Fruit fly (Drosophila melanogaster): Measurements from ENCODE around the gene Tmf.
A peak's percentile ranks its signal among the peaks of the same experiment; 100 is the strongest.

Tmf gene

dm6 chrX:6862521-6863288 is 18.6 kb downstream of the Tmf start:
- peak; percentile 67 for TF ChIP-seq sage (GFP tag; optimal IDR thresholded peaks at IDR 0.05)
- peak; percentile 14 for TF ChIP-seq br (GFP tag; optimal IDR thresholded peaks at IDR 0.05)
- TF ChIP-seq psq (GFP tag; optimal IDR thresholded peaks at IDR 0.05), result peak; percentile 95
- peak; percentile 8 for TF ChIP-seq h (GFP tag; optimal IDR thresholded peaks at IDR 0.05)
- TF ChIP-seq tai (GFP tag; optimal IDR thresholded peaks at IDR 0.05), result peak; percentile 15
- no peak for TF ChIP-seq jim (GFP tag; optimal IDR thresholded peaks at IDR 0.05)
- TF ChIP-seq Sp1 (GFP tag; optimal IDR thresholded peaks at IDR 0.05), result no peak
- peak; percentile 28 for TF ChIP-seq N (GFP tag; optimal IDR thresholded peaks at IDR 0.05)
- TF ChIP-seq Jra (GFP tag; optimal IDR thresholded peaks at IDR 0.05), result peak; percentile 30
- TF ChIP-seq Mio (GFP tag; optimal IDR thresholded peaks at IDR 0.05), result no peak
- no peak for TF ChIP-seq Rel (GFP tag; optimal IDR thresholded peaks at IDR 0.05)
- TF ChIP-seq Rel (tag; optimal IDR thresholded peaks at IDR 0.05), result peak; percentile 50
- no peak for TF ChIP-seq GATAd (GFP tag; optimal IDR thresholded peaks at IDR 0.05)
- peak; percentile 69 for TF ChIP-seq Vsx2 (GFP tag; optimal IDR thresholded peaks at IDR 0.05; ENCODE audit: partially characterized antibody)
- TF ChIP-seq rgr (GFP tag; optimal IDR thresholded peaks at IDR 0.05), result peak; percentile 21

dm6 chrX:6863289-6863938 is 19.3 kb downstream of the Tmf start, which contains the start of gene CG43736:
Gene CG43736, plus strand, starts transcription at chrX:6863888.
- TF ChIP-seq pan (optimal IDR thresholded peaks at IDR 0.05) (no peak), dsf (GFP tag; optimal IDR thresholded peaks at IDR 0.05; ENCODE audit: borderline replicate concordance) (no peak), lola (GFP tag; optimal IDR thresholded peaks at IDR 0.05) (no peak), jim (GFP tag; optimal IDR thresholded peaks at IDR 0.05) (no peak), Mio (GFP tag; optimal IDR thresholded peaks at IDR 0.05) (no peak), woc (GFP tag; optimal IDR thresholded peaks at IDR 0.05) (peak; percentile 77), dmrt93B (GFP tag; optimal IDR thresholded peaks at IDR 0.05) (peak; percentile 92), sv (GFP tag; optimal IDR thresholded peaks at IDR 0.05) (peak; percentile 82), CrebA (GFP tag; optimal IDR thresholded peaks at IDR 0.05; ENCODE audit: borderline replicate concordance) (no peak), Jra (GFP tag; optimal IDR thresholded peaks at IDR 0.05) (peak; percentile 14), N (GFP tag; optimal IDR thresholded peaks at IDR 0.05) (no peak), tai (GFP tag; optimal IDR thresholded peaks at IDR 0.05) (peak; percentile 25), Sp1 (GFP tag; optimal IDR thresholded peaks at IDR 0.05) (peak; percentile 97), br (GFP tag; optimal IDR thresholded peaks at IDR 0.05) (peak; percentile 88), fru (GFP tag; optimal IDR thresholded peaks at IDR 0.05) (peak; percentile 95), Hr78 (GFP tag; optimal IDR thresholded peaks at IDR 0.05) (no peak), Dif (GFP tag; optimal IDR thresholded peaks at IDR 0.05; ENCODE audit: partially characterized antibody) (no peak), sage (GFP tag; optimal IDR thresholded peaks at IDR 0.05) (peak; percentile 81), usp (GFP tag; optimal IDR thresholded peaks at IDR 0.05) (no peak), psq (GFP tag; optimal IDR thresholded peaks at IDR 0.05) (no peak), h (GFP tag; optimal IDR thresholded peaks at IDR 0.05) (peak; percentile 93), CG9705 (GFP tag; optimal IDR thresholded peaks at IDR 0.05) (peak; percentile 90), ey (GFP tag; optimal IDR thresholded peaks at IDR 0.05) (peak; percentile 91), HLH106 (tag; optimal IDR thresholded peaks at IDR 0.05) (peak; percentile 95), CG32264 (GFP tag; optimal IDR thresholded peaks at IDR 0.05) (peak; percentile 70), dl (GFP tag; optimal IDR thresholded peaks at IDR 0.05; ENCODE audit: insufficient read depth in 1 of 2, partially characterized antibody in 2 of 2) (no peak), rgr (GFP tag; optimal IDR thresholded peaks at IDR 0.05) (peak; percentile 89), Hnf4 (GFP tag; optimal IDR thresholded peaks at IDR 0.05) (peak; percentile 81), OdsH (GFP tag; optimal IDR thresholded peaks at IDR 0.05) (peak; percentile 87), Hr83 (GFP tag; optimal IDR thresholded peaks at IDR 0.05; ENCODE audit: poor library complexity, severe bottlenecking) (no peak), brk (GFP tag; optimal IDR thresholded peaks at IDR 0.05) (peak; percentile 23), foxo (GFP tag; optimal IDR thresholded peaks at IDR 0.05) (peak in 1 of 2 experiments; percentile 94), Rel (GFP tag; optimal IDR thresholded peaks at IDR 0.05) (no peak), Rel (tag; optimal IDR thresholded peaks at IDR 0.05) (peak; percentile 87), Dfd (GFP tag; optimal IDR thresholded peaks at IDR 0.05) (no peak), Abd-B (GFP tag; optimal IDR thresholded peaks at IDR 0.05) (no peak), Myc (optimal IDR thresholded peaks at IDR 0.05) (no peak), Vsx2 (GFP tag; optimal IDR thresholded peaks at IDR 0.05; ENCODE audit: partially characterized antibody) (no peak), GATAd (GFP tag; optimal IDR thresholded peaks at IDR 0.05) (no peak)
